Worm (Caenorhabditis elegans) whole organism, late embryonic: ENCODE results near the gene K02B2.6.

Experiments used
- C38D4.7 ChIP-seq: fragments of 200-800 bp; sonication (Bioruptor generic); optimal IDR thresholded peaks from 2 replicates; lab custom pipeline; 2018; ENCODE audit warnings: mild to moderate bottlenecking, missing genetic modification characterization, moderate library complexity, missing compliant biosample characterization
- F13H6.1 ChIP-seq: sonication (generic microtip); optimal IDR thresholded peaks from 2 replicates; lab custom pipeline; 2016; ENCODE audit warnings: missing genetic modification characterization, missing compliant biosample characterization
- K02D7.2 ChIP-seq: sonication (generic microtip); optimal IDR thresholded peaks from 2 replicates; lab custom pipeline; 2017; ENCODE audit warnings: mild to moderate bottlenecking, missing genetic modification characterization, missing compliant biosample characterization
- T23F11.4 ChIP-seq: fragments of 200-800 bp; sonication (Bioruptor generic); optimal IDR thresholded peaks from 2 replicates; lab custom pipeline; 2018; ENCODE audit warnings: mild to moderate bottlenecking, missing genetic modification characterization, missing compliant biosample characterization
- ahr-1 ChIP-seq: sonication (generic microtip); optimal IDR thresholded peaks from 2 replicates; lab custom pipeline; 2016; ENCODE audit warnings: missing genetic modification characterization, missing compliant biosample characterization
- ama-1 ChIP-seq: fragments of 150-350 bp; optimal IDR thresholded peaks from 2 replicates; lab custom pipeline; 2014
- ceh-14 ChIP-seq: sonication (generic microtip); optimal IDR thresholded peaks from 2 replicates; lab custom pipeline; 2016; ENCODE audit warnings: missing genotype, missing genetic modification characterization, missing compliant biosample characterization
- ceh-18 ChIP-seq: sonication (generic microtip); optimal IDR thresholded peaks from 2 replicates; lab custom pipeline; 2016; ENCODE audit warnings: missing genetic modification characterization, missing compliant biosample characterization
- ceh-19 ChIP-seq: fragments of 200-800 bp; sonication (Bioruptor generic); optimal IDR thresholded peaks from 2 replicates; lab custom pipeline; 2018; ENCODE audit warnings: mild to moderate bottlenecking, missing genetic modification characterization, missing compliant biosample characterization
- ceh-24 ChIP-seq: sonication (generic microtip); optimal IDR thresholded peaks from 2 replicates; lab custom pipeline; 2016; ENCODE audit warnings: mild to moderate bottlenecking, missing genetic modification characterization, missing compliant biosample characterization
- ceh-30 ChIP-seq: fragments of 150-350 bp; optimal IDR thresholded peaks from 2 replicates; lab custom pipeline; 2014; ENCODE audit warnings: missing biosample characterization, missing genetic modification characterization
- ceh-34 ChIP-seq: sonication (generic microtip); optimal IDR thresholded peaks from 2 replicates; lab custom pipeline; 2016; ENCODE audit warnings: mild to moderate bottlenecking, missing genetic modification characterization, missing compliant biosample characterization
- ceh-45 ChIP-seq: fragments of 200-800 bp; sonication (Bioruptor generic); IDR thresholded peaks from 2 replicates; pipeline ENCODE4 v1.3.6; 2022; ENCODE audit warnings: missing genetic modification reagents, missing genetic modification characterization, missing compliant biosample characterization
- ceh-48 ChIP-seq: sonication (generic microtip); optimal IDR thresholded peaks from 2 replicates; lab custom pipeline; 2016; ENCODE audit warnings: missing genetic modification characterization, inconsistent platforms, missing compliant biosample characterization
- ceh-6 ChIP-seq: fragments of 200-800 bp; sonication (Bioruptor generic); optimal IDR thresholded peaks from 2 replicates; lab custom pipeline; 2018; ENCODE audit warnings: mild to moderate bottlenecking, missing genetic modification characterization, missing compliant biosample characterization
- ceh-9 ChIP-seq: sonication (generic microtip); optimal IDR thresholded peaks from 2 replicates; lab custom pipeline; 2016; ENCODE audit warnings: mild to moderate bottlenecking, missing genetic modification characterization, inconsistent platforms, missing compliant biosample characterization
- dmd-4 ChIP-seq: sonication (generic microtip); optimal IDR thresholded peaks from 2 replicates; lab custom pipeline; 2016; ENCODE audit warnings: borderline replicate concordance, missing genetic modification characterization, missing compliant biosample characterization
- elt-2 ChIP-seq: sonication (generic microtip); optimal IDR thresholded peaks from 2 replicates; lab custom pipeline; 2016; ENCODE audit warnings: missing genetic modification reagents, missing genetic modification characterization, missing compliant biosample characterization
- elt-4 ChIP-seq: sonication (generic microtip); optimal IDR thresholded peaks from 2 replicates; lab custom pipeline; 2016; ENCODE audit warnings: missing genetic modification characterization, missing compliant biosample characterization
- ets-4 ChIP-seq: sonication (generic microtip); optimal IDR thresholded peaks from 2 replicates; lab custom pipeline; 2016; ENCODE audit warnings: missing genetic modification characterization, missing compliant biosample characterization
- eyg-1 ChIP-seq: sonication (generic microtip); optimal IDR thresholded peaks from 2 replicates; lab custom pipeline; 2016; ENCODE audit warnings: missing genotype, missing genetic modification characterization, missing compliant biosample characterization
- fkh-6 ChIP-seq: sonication (generic microtip); optimal IDR thresholded peaks from 2 replicates; lab custom pipeline; 2016; ENCODE audit warnings: missing genetic modification characterization, missing compliant biosample characterization
- gmeb-2 ChIP-seq: sonication (generic microtip); optimal IDR thresholded peaks from 2 replicates; lab custom pipeline; 2016; ENCODE audit warnings: missing genetic modification characterization, inconsistent platforms, missing compliant biosample characterization
- hlh-15 ChIP-seq: sonication (generic microtip); optimal IDR thresholded peaks from 2 replicates; lab custom pipeline; 2016; ENCODE audit warnings: missing genetic modification characterization, missing compliant biosample characterization
- hlh-30 ChIP-seq: sonication (generic microtip); optimal IDR thresholded peaks from 2 replicates; lab custom pipeline; 2017; ENCODE audit warnings: antibody characterized with exemption, missing genetic modification characterization, missing compliant biosample characterization; ENCODE audit not compliant: insufficient read depth
- hlh-6 ChIP-seq: sonication (generic microtip); optimal IDR thresholded peaks from 2 replicates; lab custom pipeline; 2016; ENCODE audit warnings: missing genotype, missing genetic modification characterization, missing compliant biosample characterization
- hlh-8 ChIP-seq: sonication (generic microtip); optimal IDR thresholded peaks from 2 replicates; lab custom pipeline; 2016; ENCODE audit warnings: missing genotype, missing genetic modification characterization, missing compliant biosample characterization
- lin-11 ChIP-seq: fragments of 200-800 bp; sonication (Bioruptor generic); optimal IDR thresholded peaks from 2 replicates; lab custom pipeline; 2018; ENCODE audit warnings: mild to moderate bottlenecking, missing genetic modification characterization, missing compliant biosample characterization
- madf-2 ChIP-seq: sonication (generic microtip); optimal IDR thresholded peaks from 2 replicates; lab custom pipeline; 2017; ENCODE audit warnings: missing genetic modification characterization, missing compliant biosample characterization
- mec-3 ChIP-seq: sonication (generic microtip); optimal IDR thresholded peaks from 2 replicates; lab custom pipeline; 2016; ENCODE audit warnings: borderline replicate concordance, missing genetic modification characterization, missing compliant biosample characterization
- nfya-1 ChIP-seq: sonication (generic microtip); optimal IDR thresholded peaks from 2 replicates; lab custom pipeline; 2017; ENCODE audit warnings: missing genetic modification characterization, mild to moderate bottlenecking, missing compliant biosample characterization, antibody characterized with exemption, moderate library complexity
- nhr-11 ChIP-seq: fragments of 150-350 bp; optimal IDR thresholded peaks from 2 replicates; lab custom pipeline; 2014; ENCODE audit warnings: missing biosample characterization, missing genetic modification characterization
- nhr-232 ChIP-seq: sonication (generic microtip); optimal IDR thresholded peaks from 2 replicates; lab custom pipeline; 2016; ENCODE audit warnings: missing genetic modification characterization, missing compliant biosample characterization
- npax-4 ChIP-seq: sonication (generic microtip); optimal IDR thresholded peaks from 2 replicates; lab custom pipeline; 2016; ENCODE audit warnings: missing genetic modification characterization, missing compliant biosample characterization
- odd-2 ChIP-seq: sonication (generic microtip); optimal IDR thresholded peaks from 2 replicates; lab custom pipeline; 2017; ENCODE audit warnings: antibody characterized with exemption, mild to moderate bottlenecking, missing genetic modification characterization, missing compliant biosample characterization
- pag-3 ChIP-seq: sonication (generic microtip); optimal IDR thresholded peaks from 2 replicates; lab custom pipeline; 2016; ENCODE audit warnings: missing compliant biosample characterization, missing genetic modification characterization, borderline replicate concordance
- pat-9 ChIP-seq: fragments of 200-800 bp; sonication (Bioruptor generic); optimal IDR thresholded peaks from 2 replicates; lab custom pipeline; 2018; ENCODE audit warnings: mild to moderate bottlenecking, missing genetic modification characterization, moderate library complexity, missing compliant biosample characterization
- pha-2 ChIP-seq: sonication (generic microtip); optimal IDR thresholded peaks from 2 replicates; lab custom pipeline; 2017; ENCODE audit warnings: mild to moderate bottlenecking, missing genetic modification characterization, missing compliant biosample characterization
- pha-4 ChIP-seq: fragments of 150-350 bp; optimal IDR thresholded peaks from 2 replicates; lab custom pipeline; 2018; ENCODE audit warnings: missing biosample characterization, missing genetic modification reagents, missing genetic modification characterization
- pros-1 ChIP-seq: fragments of 150-350 bp; optimal IDR thresholded peaks from 2 replicates; lab custom pipeline; 2014; ENCODE audit warnings: missing biosample characterization, missing genetic modification reagents, missing genetic modification characterization
- ref-2 ChIP-seq: sonication (generic microtip); optimal IDR thresholded peaks from 2 replicates; lab custom pipeline; 2016; ENCODE audit warnings: missing genetic modification characterization, missing compliant biosample characterization
- sdc-2 ChIP-seq: sonication (generic microtip); optimal IDR thresholded peaks from 2 replicates; lab custom pipeline; 2016; ENCODE audit warnings: missing genotype, missing genetic modification characterization, missing compliant biosample characterization
- sox-2 ChIP-seq: fragments of 200-800 bp; sonication (Bioruptor generic); IDR thresholded peaks from 2 replicates; pipeline ENCODE4 v1.3.6; 2022; ENCODE audit warnings: missing genetic modification reagents, missing genetic modification characterization, missing compliant biosample characterization
- sox-4 ChIP-seq: sonication (generic microtip); optimal IDR thresholded peaks from 2 replicates; lab custom pipeline; 2017; ENCODE audit warnings: mild to moderate bottlenecking, missing genetic modification characterization, inconsistent platforms, missing compliant biosample characterization
- tbx-2 ChIP-seq: sonication (generic microtip); optimal IDR thresholded peaks from 2 replicates; lab custom pipeline; 2016; ENCODE audit warnings: missing genetic modification characterization, missing compliant biosample characterization
- tbx-7 ChIP-seq: sonication (generic microtip); optimal IDR thresholded peaks from 2 replicates; lab custom pipeline; 2016; ENCODE audit warnings: missing genotype, missing genetic modification characterization, missing compliant biosample characterization
- ttx-3 ChIP-seq: sonication (generic microtip); optimal IDR thresholded peaks from 2 replicates; lab custom pipeline; 2016; ENCODE audit warnings: missing genetic modification reagents, missing genetic modification characterization, missing compliant biosample characterization
- unc-3 ChIP-seq, 2 experiments: fragments of 200-800 bp in 1 of 2; sonication (Bioruptor generic) in 1 of 2; sonication (generic microtip) in 1 of 2; conservative IDR thresholded peaks in 1 of 2; optimal IDR thresholded peaks in 1 of 2; 2 replicates each; pipeline versions ENCODE4 v1.3.6 to Lab custom; 2016 to 2022; ENCODE audit warnings: missing compliant biosample characterization in 2 of 2, missing genetic modification characterization in 2 of 2, missing genetic modification reagents in 1 of 2
- ztf-16 ChIP-seq: sonication (generic microtip); optimal IDR thresholded peaks from 2 replicates; lab custom pipeline; 2017; ENCODE audit warnings: missing genetic modification characterization, missing compliant biosample characterization

The K02B2.6 gene

ce11 chrIV:5970526-5970925, 8.5 kb upstream of the K02B2.6 start (continued):
- no peak for TF ChIP-seq pat-9 (tag; lab: Kevin White, UChicago)
- no peak for TF ChIP-seq ets-4
- TF ChIP-seq ceh-9 = no peak
- no peak for TF ChIP-seq madf-2
- no peak for TF ChIP-seq pros-1 (tag; lab: Kevin White, UChicago)
- no peak for TF ChIP-seq unc-3 (GFP tag; conservative IDR thresholded peaks at IDR 0.05; lab: Robert Waterston, UW)
- TF ChIP-seq unc-3 (tag; optimal IDR thresholded peaks at IDR 0.05; lab: Kevin White, UChicago) = no peak
- TF ChIP-seq elt-4 = no peak
- peak; percentile 14 for TF ChIP-seq nfya-1 (tag; lab: Kevin White, UChicago)
- TF ChIP-seq T23F11.4 (GFP tag; lab: Kevin White, UChicago) = no peak
- no peak for TF ChIP-seq ceh-48 (tag; lab: Kevin White, UChicago)
- peak; percentile 21 for TF ChIP-seq ceh-34 (tag; lab: Kevin White, UChicago)
- TF ChIP-seq pag-3 (tag; lab: Kevin White, UChicago) = no peak
- no peak for TF ChIP-seq eyg-1 (tag; lab: Kevin White, UChicago)
- TF ChIP-seq ceh-30 (tag; lab: Kevin White, UChicago) = no peak
- TF ChIP-seq ama-1 = no peak
- TF ChIP-seq nhr-232 = no peak
- TF ChIP-seq fkh-6 (tag; lab: Kevin White, UChicago) = no peak
- TF ChIP-seq ceh-24 (tag; lab: Kevin White, UChicago) = no peak
- no peak for TF ChIP-seq ceh-6 (GFP tag; lab: Kevin White, UChicago)
- no peak for TF ChIP-seq sdc-2 (tag; lab: Kevin White, UChicago)
- TF ChIP-seq K02D7.2 = no peak
- peak; percentile 47 for TF ChIP-seq hlh-8 (tag; lab: Kevin White, UChicago)
- no peak for TF ChIP-seq ahr-1
- TF ChIP-seq mec-3 (tag; lab: Kevin White, UChicago) = no peak
- TF ChIP-seq gmeb-2 = no peak
- TF ChIP-seq ref-2 (tag; lab: Kevin White, UChicago) = no peak
- no peak for TF ChIP-seq nhr-11 (tag; lab: Kevin White, UChicago)
- TF ChIP-seq ztf-16 (tag; lab: Kevin White, UChicago) = no peak
- no peak for TF ChIP-seq ceh-19 (GFP tag; lab: Kevin White, UChicago)
- TF ChIP-seq C38D4.7 (GFP tag; lab: Kevin White, UChicago) = no peak
- TF ChIP-seq odd-2 (tag; lab: Kevin White, UChicago) = no peak
- TF ChIP-seq ceh-14 (tag; lab: Kevin White, UChicago) = no peak
- no peak for TF ChIP-seq tbx-7 (tag; lab: Kevin White, UChicago)
- TF ChIP-seq npax-4 = no peak
- TF ChIP-seq tbx-2 (tag; lab: Kevin White, UChicago) = peak; percentile 23
- no peak for TF ChIP-seq pha-2 (tag; lab: Kevin White, UChicago)
- TF ChIP-seq ttx-3 (tag; lab: Kevin White, UChicago) = no peak
- no peak for TF ChIP-seq ceh-18 (tag; lab: Kevin White, UChicago)
- no peak for TF ChIP-seq pha-4 (tag; lab: Kevin White, UChicago)
- no peak for TF ChIP-seq hlh-15 (tag; lab: Kevin White, UChicago)
- TF ChIP-seq F13H6.1 (tag; lab: Kevin White, UChicago) = no peak

DNA sequence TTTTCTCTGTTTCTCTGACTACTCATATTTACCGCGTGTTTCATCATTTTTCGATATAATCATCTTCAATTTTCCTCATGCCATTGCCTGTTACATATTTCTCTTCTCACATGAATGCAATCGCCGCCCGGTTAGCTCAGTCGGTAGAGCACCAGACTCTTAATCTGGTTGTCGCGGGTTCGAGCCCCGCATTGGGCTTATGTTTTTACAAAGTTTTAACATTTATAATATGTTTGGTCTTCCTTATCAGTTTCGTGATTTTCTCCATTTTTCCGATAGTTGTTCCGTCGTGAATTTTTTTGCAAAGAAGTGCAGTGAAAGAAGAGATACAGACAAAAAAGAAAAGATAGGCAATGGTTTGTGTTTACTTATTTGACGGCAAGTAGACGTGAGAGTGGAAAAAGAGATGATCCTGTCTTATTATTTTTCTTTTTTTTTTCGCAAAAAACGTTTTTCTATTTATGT, 5.0 kb upstream of the K02B2.6 start:
- TF ChIP-seq ama-1 (no peak), hlh-6 (tag; lab: Kevin White, UChicago) (peak; percentile 85), gmeb-2 (peak; percentile 70), lin-11 (peak; percentile 78), ceh-24 (tag; lab: Kevin White, UChicago) (peak; percentile 46), nhr-232 (peak; percentile 66), tbx-7 (tag; lab: Kevin White, UChicago) (peak; percentile 18), ets-4 (peak; percentile 21), ceh-48 (tag; lab: Kevin White, UChicago) (peak; percentile 64), sdc-2 (tag; lab: Kevin White, UChicago) (peak; percentile 59), elt-2 (tag; lab: Kevin White, UChicago) (peak; percentile 97), ztf-16 (tag; lab: Kevin White, UChicago) (peak; percentile 77), ceh-45 (GFP tag; lab: Robert Waterston, UW) (peak; percentile 74; the same call in 1 of the 2 replicates), ceh-6 (GFP tag; lab: Kevin White, UChicago) (peak; percentile 78), ceh-34 (tag; lab: Kevin White, UChicago) (peak; percentile 83), ceh-14 (tag; lab: Kevin White, UChicago) (peak; percentile 73), K02D7.2 (peak; percentile 72), eyg-1 (tag; lab: Kevin White, UChicago) (peak; percentile 74), hlh-30 (peak; percentile 54), ceh-9 (peak; percentile 43), C38D4.7 (GFP tag; lab: Kevin White, UChicago) (peak; percentile 81), sox-4 (peak; percentile 75), dmd-4 (peak; percentile 71), pat-9 (tag; lab: Kevin White, UChicago) (peak; percentile 54), sox-2 (GFP tag; lab: Robert Waterston, UW) (peak; percentile 61; the same call in 1 of the 2 replicates), tbx-2 (tag; lab: Kevin White, UChicago) (peak; percentile 75)
